Fruit fly (Drosophila melanogaster) whole organism, embryonic: ENCODE measurements around the gene Naa20A.
A peak's percentile ranks its signal among the peaks of the same experiment; 100 is the strongest.

Source experiments
- Adf1 ChIP-seq: fragments of 200-800 bp; sonication (Bioruptor generic); IDR thresholded peaks from 2 replicates; pipeline ENCODE4 v1.3.6; 2022; ENCODE audit warnings: missing biosample characterization, missing genetic modification characterization
- Antp ChIP-seq: fragments of 200-800 bp; sonication (Bioruptor generic); optimal IDR thresholded peaks from 3 replicates; lab custom pipeline; 2016; ENCODE audit warnings: missing biosample characterization, missing genetic modification characterization
- CG1024 ChIP-seq: fragments of 200-800 bp; sonication (Bioruptor generic); IDR thresholded peaks from 2 replicates; pipeline ENCODE4 v1.3.6; 2022; ENCODE audit warnings: missing biosample characterization, missing genetic modification characterization
- CG10274 ChIP-seq: fragments of 200-800 bp; sonication (Bioruptor generic); optimal IDR thresholded peaks from 3 replicates; lab custom pipeline; 2017; ENCODE audit warnings: missing biosample characterization, mild to moderate bottlenecking, missing genetic modification characterization
- CG12155 ChIP-seq: fragments of 200-800 bp; sonication (Bioruptor generic); optimal IDR thresholded peaks from 3 replicates; lab custom pipeline; 2016; ENCODE audit warnings: missing biosample characterization, missing genetic modification characterization
- CG12391 ChIP-seq: fragments of 200-800 bp; sonication (Bioruptor generic); optimal IDR thresholded peaks from 3 replicates; lab custom pipeline; 2018; ENCODE audit warnings: missing biosample characterization, mild to moderate bottlenecking, missing genetic modification characterization, moderate library complexity
- CG12769 ChIP-seq: fragments of 200-800 bp; sonication (Bioruptor generic); optimal IDR thresholded peaks from 2 replicates; lab custom pipeline; 2019; ENCODE audit warnings: missing biosample characterization, mild to moderate bottlenecking, missing genetic modification characterization, moderate library complexity
- CG13287 ChIP-seq: fragments of 200-800 bp; sonication (Bioruptor generic); IDR thresholded peaks from 2 replicates; pipeline ENCODE4 v1.3.6; 2022; ENCODE audit warnings: missing biosample characterization, missing genetic modification characterization; ENCODE audit not compliant: partially characterized antibody
- CG14965 ChIP-seq: fragments of 200-800 bp; sonication (Bioruptor generic); optimal IDR thresholded peaks from 2 replicates; lab custom pipeline; 2016; ENCODE audit warnings: missing biosample characterization, missing genetic modification characterization, borderline replicate concordance
- CG15514 ChIP-seq: fragments of 200-800 bp; sonication (Bioruptor generic); optimal IDR thresholded peaks from 3 replicates; lab custom pipeline; 2017; ENCODE audit warnings: missing biosample characterization, missing genetic modification characterization, mild to moderate bottlenecking, moderate library complexity, missing genetic modification reagents
- CG1603 ChIP-seq: fragments of 200-800 bp; sonication (Bioruptor generic); optimal IDR thresholded peaks from 2 replicates; lab custom pipeline; 2019; ENCODE audit warnings: missing biosample characterization, mild to moderate bottlenecking, missing genetic modification characterization, moderate library complexity
- CG17912 ChIP-seq: fragments of 200-800 bp; sonication (Bioruptor generic); optimal IDR thresholded peaks from 2 replicates; lab custom pipeline; 2018; ENCODE audit warnings: missing biosample characterization, mild to moderate bottlenecking, missing genetic modification characterization
- CG3995 ChIP-seq: fragments of 200-800 bp; sonication (Bioruptor generic); optimal IDR thresholded peaks from 3 replicates; lab custom pipeline; 2016; ENCODE audit warnings: missing biosample characterization, missing genetic modification characterization
- CG43689 ChIP-seq: fragments of 200-800 bp; sonication (Bioruptor generic); IDR thresholded peaks from 2 replicates; pipeline ENCODE4 v1.3.6; 2022; ENCODE audit warnings: missing biosample characterization, missing genetic modification characterization
- CG4404 ChIP-seq: fragments of 200-800 bp; sonication (Bioruptor generic); IDR thresholded peaks from 2 replicates; pipeline ENCODE4 v1.3.6; 2022; ENCODE audit warnings: missing biosample characterization, missing genetic modification characterization
- CG7372 ChIP-seq: fragments of 200-800 bp; sonication (Bioruptor generic); IDR thresholded peaks from 2 replicates; pipeline ENCODE4 v1.3.6; 2022; ENCODE audit warnings: missing biosample characterization, missing genetic modification characterization
- CG8359 ChIP-seq: fragments of 200-800 bp; sonication (Bioruptor generic); optimal IDR thresholded peaks from 2 replicates; lab custom pipeline; 2017; ENCODE audit warnings: missing biosample characterization, mild to moderate bottlenecking, missing genetic modification characterization, borderline replicate concordance
- CG9932 ChIP-seq: fragments of 200-800 bp; sonication (Bioruptor generic); IDR thresholded peaks from 2 replicates; pipeline ENCODE4 v1.3.6; 2022; ENCODE audit warnings: missing biosample characterization, missing genetic modification characterization
- CkIIα-i1 ChIP-seq: fragments of 200-800 bp; sonication (Bioruptor generic); IDR thresholded peaks from 2 replicates; pipeline ENCODE4 v1.3.6; 2022; ENCODE audit warnings: missing biosample characterization, missing genetic modification characterization
- Dbx ChIP-seq: fragments of 200-800 bp; sonication (Bioruptor generic); IDR thresholded peaks from 3 replicates; pipeline ENCODE4 v1.3.6; 2022; ENCODE audit warnings: missing biosample characterization, missing genetic modification characterization
- Gsc ChIP-seq: fragments of 200-800 bp; sonication (Bioruptor generic); IDR thresholded peaks from 2 replicates; pipeline ENCODE4 v1.3.6; 2022; ENCODE audit warnings: missing biosample characterization, missing genetic modification characterization
- H15 ChIP-seq: fragments of 200-800 bp; sonication (Bioruptor generic); IDR thresholded peaks from 3 replicates; pipeline ENCODE4 v1.3.6; 2022; ENCODE audit warnings: missing biosample characterization, missing genetic modification characterization
- Hmr ChIP-seq: fragments of 200-800 bp; sonication (Bioruptor generic); optimal IDR thresholded peaks from 3 replicates; lab custom pipeline; 2017; ENCODE audit warnings: mild to moderate bottlenecking, missing biosample characterization, missing genetic modification reagents, missing genetic modification characterization
- Hr51 ChIP-seq, 2 experiments: fragments of 200-800 bp; sonication (Bioruptor generic); optimal IDR thresholded peaks; 2 replicates in 1 of 2; 3 replicates in 1 of 2; lab custom pipeline; 2016 to 2018; ENCODE audit warnings: missing biosample characterization in 2 of 2, missing genetic modification characterization in 2 of 2, mild to moderate bottlenecking in 1 of 2, moderate library complexity in 1 of 2
- Hsf ChIP-seq: fragments of 200-800 bp; sonication (Bioruptor generic); optimal IDR thresholded peaks from 3 replicates; lab custom pipeline; 2016; ENCODE audit warnings: missing biosample characterization, missing genetic modification characterization
- Jarid2 ChIP-seq: fragments of 200-800 bp; sonication (Bioruptor generic); optimal IDR thresholded peaks from 3 replicates; lab custom pipeline; 2017; ENCODE audit warnings: mild to moderate bottlenecking, missing biosample characterization, missing genetic modification reagents, missing genetic modification characterization
- Lim3 ChIP-seq: fragments of 200-800 bp; sonication (Bioruptor generic); IDR thresholded peaks from 2 replicates; pipeline ENCODE4 v1.3.6; 2022; ENCODE audit warnings: missing biosample characterization, missing genetic modification characterization
- Max ChIP-seq: fragments of 200-800 bp; sonication (Bioruptor generic); optimal IDR thresholded peaks from 2 replicates; lab custom pipeline; 2016; ENCODE audit warnings: missing biosample characterization, mild to moderate bottlenecking, missing genetic modification characterization
- Med ChIP-seq: fragments of 200-800 bp; sonication (Bioruptor generic); peaks from one replicate; lab custom pipeline; 2016; ENCODE audit warnings: missing biosample characterization, missing genetic modification characterization, mild to moderate bottlenecking, inconsistent platforms, moderate library complexity
- Myb ChIP-seq: fragments of 200-800 bp; sonication (Bioruptor generic); optimal IDR thresholded peaks from 2 replicates; lab custom pipeline; 2016; ENCODE audit warnings: missing biosample characterization, missing genetic modification characterization
- amos ChIP-seq: fragments of 200-800 bp; sonication (Bioruptor generic); IDR thresholded peaks from 2 replicates; pipeline ENCODE4 v1.3.6; 2022; ENCODE audit warnings: missing biosample characterization, missing genetic modification characterization; ENCODE audit not compliant: partially characterized antibody
- chinmo ChIP-seq: fragments of 200-800 bp; sonication (Bioruptor generic); IDR thresholded peaks from 4 replicates; pipeline ENCODE4 v1.3.6; 2022; ENCODE audit warnings: missing biosample characterization, missing genetic modification characterization; ENCODE audit not compliant: partially characterized antibody
- danr ChIP-seq: fragments of 200-800 bp; sonication (Bioruptor generic); IDR thresholded peaks from 2 replicates; pipeline ENCODE4 v1.3.6; 2022; ENCODE audit warnings: missing biosample characterization, missing genetic modification characterization
- dimm ChIP-seq: fragments of 200-800 bp; sonication (Bioruptor generic); IDR thresholded peaks from 2 replicates; pipeline ENCODE4 v1.3.6; 2022; ENCODE audit warnings: missing biosample characterization, missing genetic modification characterization
- dm ChIP-seq: fragments of 200-800 bp; sonication (Bioruptor generic); optimal IDR thresholded peaks from 3 replicates; lab custom pipeline; 2016; ENCODE audit warnings: missing biosample characterization, missing genetic modification characterization
- hb ChIP-seq: fragments of 200-800 bp; sonication (Bioruptor generic); IDR thresholded peaks from 3 replicates; pipeline ENCODE4 v1.3.6; 2022; ENCODE audit warnings: missing biosample characterization, missing genetic modification characterization; ENCODE audit not compliant: partially characterized antibody
- kah ChIP-seq: fragments of 200-800 bp; sonication (Bioruptor generic); optimal IDR thresholded peaks from 2 replicates; lab custom pipeline; 2018; ENCODE audit warnings: missing biosample characterization, mild to moderate bottlenecking, missing genetic modification characterization
- ken ChIP-seq: fragments of 200-800 bp; sonication (Bioruptor generic); IDR thresholded peaks from 3 replicates; pipeline ENCODE4 v1.3.6; 2022; ENCODE audit warnings: missing biosample characterization, missing genetic modification characterization
- klu ChIP-seq: fragments of 200-800 bp; sonication (Bioruptor generic); IDR thresholded peaks from 2 replicates; pipeline ENCODE4 v1.3.6; 2022; ENCODE audit warnings: missing biosample characterization, missing genetic modification characterization
- lab ChIP-seq: fragments of 200-800 bp; sonication (Bioruptor generic); optimal IDR thresholded peaks from 3 replicates; lab custom pipeline; 2017; ENCODE audit warnings: missing biosample characterization, missing genetic modification characterization, mild to moderate bottlenecking, moderate library complexity, missing genetic modification reagents
- nerfin-1 ChIP-seq: fragments of 200-800 bp; sonication (Bioruptor generic); optimal IDR thresholded peaks from 3 replicates; lab custom pipeline; 2019; ENCODE audit warnings: missing biosample characterization, mild to moderate bottlenecking, missing genetic modification characterization, moderate library complexity
- oc ChIP-seq: fragments of 200-800 bp; sonication (Bioruptor generic); optimal IDR thresholded peaks from 2 replicates; lab custom pipeline; 2018; ENCODE audit warnings: missing biosample characterization, mild to moderate bottlenecking, missing genetic modification characterization, moderate library complexity
- p53 ChIP-seq: fragments of 200-800 bp; sonication (Bioruptor generic); optimal IDR thresholded peaks from 2 replicates; lab custom pipeline; 2016; ENCODE audit warnings: missing biosample characterization, missing genetic modification characterization
- seq ChIP-seq: fragments of 200-800 bp; sonication (Bioruptor generic); IDR thresholded peaks from 2 replicates; pipeline ENCODE4 v1.3.6; 2022; ENCODE audit warnings: missing biosample characterization, missing genetic modification characterization
- sima ChIP-seq: fragments of 200-800 bp; sonication (Bioruptor generic); optimal IDR thresholded peaks from 2 replicates; lab custom pipeline; 2016; ENCODE audit warnings: missing biosample characterization, missing genetic modification characterization
- sug ChIP-seq: fragments of 200-800 bp; optimal IDR thresholded peaks from 2 replicates; lab custom pipeline; 2019; ENCODE audit warnings: missing biosample characterization, mild to moderate bottlenecking, missing genetic modification characterization, moderate library complexity
- tin ChIP-seq: fragments of 200-800 bp; sonication (Bioruptor generic); optimal IDR thresholded peaks from 3 replicates; lab custom pipeline; 2016; ENCODE audit warnings: missing biosample characterization, missing genetic modification characterization
- wek ChIP-seq: fragments of 200-800 bp; sonication (Bioruptor generic); optimal IDR thresholded peaks from 3 replicates; lab custom pipeline; 2018; ENCODE audit warnings: missing biosample characterization, mild to moderate bottlenecking, missing genetic modification characterization, moderate library complexity
- zen2 ChIP-seq: fragments of 200-800 bp; sonication (Bioruptor generic); IDR thresholded peaks from 3 replicates; pipeline ENCODE4 v1.3.6; 2022; ENCODE audit warnings: missing biosample characterization, missing genetic modification characterization; ENCODE audit not compliant: partially characterized antibody

Gene Naa20A

DNA sequence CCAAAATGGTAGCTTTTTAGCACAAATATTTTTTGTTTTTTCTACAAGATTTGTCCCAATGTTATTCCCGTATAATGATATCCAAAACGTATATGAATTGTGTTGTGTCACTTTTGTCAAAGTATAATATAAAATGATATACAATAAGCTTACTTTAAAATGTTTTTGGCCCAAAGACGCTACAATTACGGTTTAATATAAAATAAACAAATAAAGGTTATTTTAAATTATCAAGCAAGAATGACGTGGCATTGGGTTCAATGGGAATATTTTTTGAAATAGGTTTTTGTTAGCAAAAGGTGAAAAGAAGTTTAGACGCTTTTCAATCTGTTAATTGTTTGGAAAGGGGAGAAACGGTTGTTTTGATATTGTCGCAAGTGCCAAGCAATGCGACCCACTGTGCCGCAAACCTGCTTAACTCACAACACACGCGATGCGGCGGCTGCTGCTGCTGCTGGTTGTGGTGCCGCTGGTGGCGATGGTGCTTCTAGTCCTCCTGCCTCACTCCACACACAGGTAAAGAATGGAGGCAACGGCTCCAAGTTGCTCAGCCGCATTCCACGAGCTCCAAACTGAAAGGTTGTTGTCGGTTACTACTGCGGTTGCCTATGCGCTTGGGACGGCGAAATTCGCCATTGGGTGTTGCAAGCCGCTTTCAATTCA is 40.5 kb upstream of the Naa20A start (continued):
- peak; percentile 22 for TF ChIP-seq Antp (GFP tag; lab: Kevin White, UChicago)
- peak; percentile 36 for TF ChIP-seq CG15514 (GFP tag; lab: Kevin White, UChicago)
- TF ChIP-seq Myb, result no peak
- TF ChIP-seq CG9932, result 0 out of 2 replicates have a peak, but pooled peaks have one; percentile 4
- TF ChIP-seq kah (GFP tag; lab: Kevin White, UChicago), result peak; percentile 12
- peak; percentile 64 for TF ChIP-seq Med (GFP tag; lab: Kevin White, UChicago)
- TF ChIP-seq tin (GFP tag; lab: Kevin White, UChicago), result no peak
- TF ChIP-seq danr (GFP tag; lab: Robert Waterston, UW), result no peak
- TF ChIP-seq Hr51 (GFP tag; optimal IDR thresholded peaks at IDR 0.05; lab: Kevin White, UChicago), result peak in 1 of 2 experiments; percentile 49
- TF ChIP-seq CG43689, result no peak
- no peak for TF ChIP-seq CG8359 (GFP tag; lab: Kevin White, UChicago)
- no peak for TF ChIP-seq H15 (GFP tag; lab: Robert Waterston, UW)
- no peak for TF ChIP-seq wek (GFP tag; lab: Kevin White, UChicago)
- peak; percentile 66 for TF ChIP-seq CG12391 (tag; lab: Kevin White, UChicago)
- no peak for TF ChIP-seq dm
- peak; percentile 25 for TF ChIP-seq CG10274
- TF ChIP-seq oc (tag; lab: Kevin White, UChicago), result no peak
- no peak for TF ChIP-seq dimm
- no peak for TF ChIP-seq Lim3
- TF ChIP-seq nerfin-1 (tag; lab: Kevin White, UChicago), result peak; percentile 44
- TF ChIP-seq Gsc (GFP tag; lab: Robert Waterston, UW), result no peak
- peak; percentile 58 for TF ChIP-seq Max
- TF ChIP-seq sima, result no peak
- peak; percentile 50 for TF ChIP-seq lab (GFP tag; lab: Kevin White, UChicago)
- TF ChIP-seq Hmr (GFP tag; lab: Kevin White, UChicago), result peak; percentile 53
- TF ChIP-seq CG14965 (GFP tag; lab: Kevin White, UChicago), result no peak
- TF ChIP-seq CG17912 (GFP tag; lab: Kevin White, UChicago), result no peak
- TF ChIP-seq hb (GFP tag; lab: Robert Waterston, UW), result no peak
- TF ChIP-seq CG1603 (tag; lab: Kevin White, UChicago), result no peak
- TF ChIP-seq CG12155, result peak; percentile 2
- TF ChIP-seq CG3995, result no peak
- TF ChIP-seq CG1024 (GFP tag; lab: Robert Waterston, UW), result no peak
- no peak for TF ChIP-seq ken (GFP tag; lab: Robert Waterston, UW)
- no peak for TF ChIP-seq sug (tag; lab: Kevin White, UChicago)
- no peak for TF ChIP-seq zen2
- peak; percentile 34 for TF ChIP-seq Hsf (GFP tag; lab: Kevin White, UChicago)
- no peak for TF ChIP-seq p53 (GFP tag; lab: Kevin White, UChicago)
- TF ChIP-seq CG7372 (GFP tag; lab: Robert Waterston, UW), result no peak
- TF ChIP-seq CG4404, result 0 out of 2 replicates have a peak, but pooled peaks have one; percentile 26
- TF ChIP-seq CkIIα-i1 (GFP tag; lab: Robert Waterston, UW), result no peak
- no peak for TF ChIP-seq Jarid2 (GFP tag; lab: Kevin White, UChicago)
- TF ChIP-seq amos (GFP tag; lab: Robert Waterston, UW), result no peak
- TF ChIP-seq Dbx (GFP tag; lab: Robert Waterston, UW), result no peak
- no peak for TF ChIP-seq klu (GFP tag; lab: Robert Waterston, UW)
- TF ChIP-seq seq (GFP tag; lab: Robert Waterston, UW), result no peak
- TF ChIP-seq Adf1 (GFP tag; lab: Robert Waterston, UW), result no peak
- TF ChIP-seq chinmo, result no peak
- no peak for TF ChIP-seq CG12769
- no peak for TF ChIP-seq CG13287 (GFP tag; lab: Robert Waterston, UW)
